Fruit fly (Drosophila melanogaster): ENCODE measurements around the gene Prx6a.

Gene Prx6a

DNA sequence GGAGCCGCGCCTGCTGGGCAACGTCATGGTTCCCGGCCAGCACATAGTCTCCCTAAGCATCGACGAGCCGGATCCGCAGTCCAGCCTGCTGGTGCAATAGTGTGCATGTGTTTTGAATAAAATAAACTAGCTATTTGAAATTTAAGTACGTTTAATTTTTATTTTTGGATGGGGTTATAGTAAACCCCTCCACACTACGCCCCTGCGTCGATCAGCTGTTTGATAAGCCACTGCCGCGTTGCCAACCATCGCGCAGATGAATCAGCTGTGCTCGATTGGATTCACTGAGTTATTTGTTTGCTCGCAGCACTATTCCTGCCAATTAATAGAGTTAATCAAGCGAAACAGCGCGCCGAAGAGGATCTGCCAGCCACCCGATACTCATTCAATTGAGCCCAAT, 827 bp upstream of the Prx6a start, which contains the start of gene RabGGTb (continued):
- peak; percentile 39 for TF ChIP-seq Bdp1 (GFP tag; optimal IDR thresholded peaks at IDR 0.05)
- TF ChIP-seq dpn (GFP tag; optimal IDR thresholded peaks at IDR 0.05): peak; percentile 46 to 54
- TF ChIP-seq CG17186 (GFP tag; optimal IDR thresholded peaks at IDR 0.05): peak; percentile 39
- TF ChIP-seq Lim3 (GFP tag; IDR thresholded peaks at IDR 0.05): no peak
- TF ChIP-seq slou (GFP tag; optimal IDR thresholded peaks at IDR 0.05): no peak
- no peak for TF ChIP-seq Opbp (GFP tag; IDR thresholded peaks at IDR 0.05; ENCODE audit: partially characterized antibody)
- TF ChIP-seq HLH4C (GFP tag; IDR thresholded peaks at IDR 0.05; ENCODE audit: partially characterized antibody): no peak
- peak; percentile 88 for TF ChIP-seq sens (GFP tag)
- TF ChIP-seq CG6689 (GFP tag; IDR thresholded peaks at IDR 0.05): peak; percentile 45; the same call in 1 of the 2 replicates
- TF ChIP-seq CG9215 (GFP tag; IDR thresholded peaks at IDR 0.05): peak; percentile 64
- no peak for TF ChIP-seq toy (GFP tag; IDR thresholded peaks at IDR 0.05)
- no peak for TF ChIP-seq hth (optimal IDR thresholded peaks at IDR 0.05)
- TF ChIP-seq ara (GFP tag; IDR thresholded peaks at IDR 0.05): peak; percentile 65; the same call in 1 of the 2 replicates
- peak; percentile 20 for TF ChIP-seq NC2α (GFP tag; optimal IDR thresholded peaks at IDR 0.05)
- TF ChIP-seq CG3838 (GFP tag; optimal IDR thresholded peaks at IDR 0.05): no peak
- TF ChIP-seq fru (optimal IDR thresholded peaks at IDR 0.05): no peak
- TF ChIP-seq onecut (GFP tag; IDR thresholded peaks at IDR 0.05): peak; percentile 59
- no peak for TF ChIP-seq CG7987 (GFP tag; optimal IDR thresholded peaks at IDR 0.05)
- no peak for TF ChIP-seq CG12236 (GFP tag; optimal IDR thresholded peaks at IDR 0.05)
- no peak for TF ChIP-seq sim (GFP tag; IDR thresholded peaks at IDR 0.05)
- TF ChIP-seq ap (GFP tag; IDR thresholded peaks at IDR 0.05): 0 out of 2 replicates have a peak, but pooled peaks have one; percentile 49
- TF ChIP-seq pzg (GFP tag; optimal IDR thresholded peaks at IDR 0.05): peak; percentile 63
- TF ChIP-seq dati (GFP tag; IDR thresholded peaks at IDR 0.05): 0 out of 2 replicates have a peak, but pooled peaks have one; percentile 58
- TF ChIP-seq CG12219 (GFP tag; optimal IDR thresholded peaks at IDR 0.05): peak; percentile 41
- peak; percentile 46 for TF ChIP-seq CG8765 (GFP tag; IDR thresholded peaks at IDR 0.05)
- TF ChIP-seq CG2875 (GFP tag; optimal IDR thresholded peaks at IDR 0.05): peak; percentile 38
- TF ChIP-seq CG15601 (tag; optimal IDR thresholded peaks at IDR 0.05): no peak
- TF ChIP-seq CG5180 (GFP tag; optimal IDR thresholded peaks at IDR 0.05): peak; percentile 26
- peak; percentile 52 for TF ChIP-seq gsb-n (tag; optimal IDR thresholded peaks at IDR 0.05)
- peak; percentile 49 for TF ChIP-seq PHDP (tag; optimal IDR thresholded peaks at IDR 0.05)
- peak; percentile 63 for TF ChIP-seq HmgZ (tag; optimal IDR thresholded peaks at IDR 0.05)
- peak; percentile 5 for TF ChIP-seq odd (GFP tag; optimal IDR thresholded peaks at IDR 0.05)
- peak; percentile 61; the same call in 1 of the 3 replicates for TF ChIP-seq CG6175 (GFP tag; IDR thresholded peaks at IDR 0.05)
- peak; percentile 86 for TF ChIP-seq CG9932 (GFP tag; IDR thresholded peaks at IDR 0.05)
- peak; percentile 29 for TF ChIP-seq slp2 (GFP tag; optimal IDR thresholded peaks at IDR 0.05)
- TF ChIP-seq da (GFP tag; optimal IDR thresholded peaks at IDR 0.05): no peak
- TF ChIP-seq CG31365 (tag; optimal IDR thresholded peaks at IDR 0.05): no peak
- 0 out of 2 replicates have a peak, but pooled peaks have one; percentile 28 for TF ChIP-seq crol (GFP tag; IDR thresholded peaks at IDR 0.05)
- TF ChIP-seq MBD-R2 (GFP tag; IDR thresholded peaks at IDR 0.05): peak; percentile 98
- TF ChIP-seq crp (GFP tag; optimal IDR thresholded peaks at IDR 0.05): peak; percentile 99 to 100
- peak; percentile 59 for TF ChIP-seq Hsf (GFP tag; optimal IDR thresholded peaks at IDR 0.05)
- no peak for TF ChIP-seq CG10565 (GFP tag; optimal IDR thresholded peaks at IDR 0.05)
- TF ChIP-seq CG7372 (GFP tag; IDR thresholded peaks at IDR 0.05): peak; percentile 62
- TF ChIP-seq ftz-f1 (GFP tag; optimal IDR thresholded peaks at IDR 0.05): peak; percentile 34
- TF ChIP-seq Hand (GFP tag; optimal IDR thresholded peaks at IDR 0.05): peak; percentile 41
- peak; percentile 7 for TF ChIP-seq ab (GFP tag; optimal IDR thresholded peaks at IDR 0.05)
- no peak for TF ChIP-seq Lhr (GFP tag; optimal IDR thresholded peaks at IDR 0.05)
- no peak for TF ChIP-seq Kr (GFP tag; optimal IDR thresholded peaks at IDR 0.05)
- peak; percentile 13 for TF ChIP-seq eyg (GFP tag; optimal IDR thresholded peaks at IDR 0.05)
- TF ChIP-seq ATbp (GFP tag; optimal IDR thresholded peaks at IDR 0.05): peak; percentile 17
- TF ChIP-seq tin (GFP tag; optimal IDR thresholded peaks at IDR 0.05): peak; percentile 39
- TF ChIP-seq dan (GFP tag; IDR thresholded peaks at IDR 0.05): no peak
